Fruit fly (Drosophila melanogaster) whole organism, embryonic: ENCODE data around the gene AsnRS.
A peak's percentile ranks its signal among the peaks of the same experiment; 100 is the strongest.

Experiments used
- CG10565 ChIP-seq: fragments of 200-800 bp; sonication (Bioruptor generic); optimal IDR thresholded peaks from 3 replicates; lab custom pipeline; 2016; ENCODE audit warnings: missing biosample characterization, mild to moderate bottlenecking, missing genetic modification characterization
- CG10979 ChIP-seq: fragments of 200-800 bp; sonication (Bioruptor generic); optimal IDR thresholded peaks from 2 replicates; lab custom pipeline; 2018; ENCODE audit warnings: missing biosample characterization, mild to moderate bottlenecking, missing genetic modification characterization, moderate library complexity
- CG11504 ChIP-seq: fragments of 200-800 bp; sonication (Bioruptor generic); optimal IDR thresholded peaks from 3 replicates; lab custom pipeline; 2019; ENCODE audit warnings: missing biosample characterization, mild to moderate bottlenecking, missing genetic modification characterization, moderate library complexity
- CG1233 ChIP-seq: fragments of 200-800 bp; sonication (Bioruptor generic); optimal IDR thresholded peaks from 4 replicates; lab custom pipeline; 2018; ENCODE audit warnings: missing biosample characterization, mild to moderate bottlenecking, missing genetic modification characterization
- CG12942 ChIP-seq: fragments of 200-800 bp; sonication (Bioruptor generic); optimal IDR thresholded peaks from 3 replicates; lab custom pipeline; 2016; ENCODE audit warnings: missing biosample characterization, missing genetic modification characterization
- CG13424 ChIP-seq: fragments of 200-800 bp; sonication (Bioruptor generic); optimal IDR thresholded peaks from 2 replicates; lab custom pipeline; 2019; ENCODE audit warnings: missing biosample characterization, mild to moderate bottlenecking, missing genetic modification characterization, moderate library complexity
- CG14667 ChIP-seq: fragments of 200-800 bp; sonication (Bioruptor generic); IDR thresholded peaks from 2 replicates; pipeline ENCODE4 v1.3.6; 2022; ENCODE audit warnings: missing biosample characterization, missing genetic modification characterization
- CG14710 ChIP-seq: fragments of 200-800 bp; sonication (Bioruptor generic); optimal IDR thresholded peaks from 3 replicates; lab custom pipeline; 2019; ENCODE audit warnings: missing biosample characterization, mild to moderate bottlenecking, missing genetic modification characterization, moderate library complexity
- CG17186 ChIP-seq: fragments of 200-800 bp; sonication (Bioruptor generic); optimal IDR thresholded peaks from 3 replicates; lab custom pipeline; 2017; ENCODE audit warnings: missing biosample characterization, missing genetic modification reagents, missing genetic modification characterization
- CG2116 ChIP-seq: fragments of 200-800 bp; sonication (Bioruptor generic); optimal IDR thresholded peaks from 3 replicates; lab custom pipeline; 2018; ENCODE audit warnings: missing biosample characterization, mild to moderate bottlenecking, missing genetic modification characterization
- CG31388 ChIP-seq: fragments of 200-800 bp; sonication (Bioruptor generic); optimal IDR thresholded peaks from 2 replicates; lab custom pipeline; 2016; ENCODE audit warnings: missing biosample characterization, missing genetic modification characterization
- CG32532 ChIP-seq: fragments of 200-800 bp; sonication (Bioruptor generic); IDR thresholded peaks from 2 replicates; pipeline ENCODE4 v1.3.6; 2022; ENCODE audit warnings: missing biosample characterization, missing genetic modification characterization
- CG32767 ChIP-seq: fragments of 200-800 bp; sonication (Bioruptor generic); IDR thresholded peaks from 2 replicates; pipeline ENCODE4 v1.3.6; 2022; ENCODE audit warnings: missing biosample characterization, missing genetic modification characterization
- D ChIP-seq, 2 experiments: fragments of 200-800 bp in 1 of 2; fragments of >200 bp in 1 of 2; sonication (Bioruptor generic) in 1 of 2; optimal IDR thresholded peaks; 2 replicates in 1 of 2; 3 replicates in 1 of 2; lab custom pipeline; 2017; ENCODE audit warnings: mild to moderate bottlenecking in 1 of 2, missing biosample characterization in 1 of 2, missing genetic modification characterization in 1 of 2, missing genetic modification reagents in 1 of 2
- Dbx ChIP-seq: fragments of 200-800 bp; sonication (Bioruptor generic); IDR thresholded peaks from 3 replicates; pipeline ENCODE4 v1.3.6; 2022; ENCODE audit warnings: missing biosample characterization, missing genetic modification characterization
- Dll ChIP-seq: fragments of 200-800 bp; sonication (Bioruptor generic); IDR thresholded peaks from 4 replicates; pipeline ENCODE4 v1.3.6; 2022; ENCODE audit warnings: missing biosample characterization, missing genetic modification characterization; ENCODE audit not compliant: partially characterized antibody
- Hand ChIP-seq: fragments of 200-800 bp; sonication (Bioruptor generic); optimal IDR thresholded peaks from 2 replicates; lab custom pipeline; 2017; ENCODE audit warnings: mild to moderate bottlenecking, missing biosample characterization, missing genetic modification reagents, missing genetic modification characterization
- Kr ChIP-seq: fragments of 200-800 bp; sonication (Bioruptor generic); optimal IDR thresholded peaks from 2 replicates; lab custom pipeline; 2017; ENCODE audit warnings: missing biosample characterization, mild to moderate bottlenecking, missing genetic modification characterization
- Max ChIP-seq: fragments of 200-800 bp; sonication (Bioruptor generic); optimal IDR thresholded peaks from 2 replicates; lab custom pipeline; 2016; ENCODE audit warnings: missing biosample characterization, mild to moderate bottlenecking, missing genetic modification characterization
- NC2β ChIP-seq: fragments of 200-800 bp; sonication (Bioruptor generic); optimal IDR thresholded peaks from 2 replicates; lab custom pipeline; 2016; ENCODE audit warnings: missing biosample characterization, missing genetic modification characterization
- Rfx ChIP-seq: fragments of 200-800 bp; sonication (Bioruptor generic); IDR thresholded peaks from 2 replicates; pipeline ENCODE4 v1.3.6; 2022; ENCODE audit warnings: missing biosample characterization, missing genetic modification characterization
- Trl ChIP-seq, 3 experiments: fragments of >200 bp in 2 of 3; fragments of 200-800 bp in 1 of 3; sonication (Bioruptor generic) in 1 of 3; optimal IDR thresholded peaks; 2 replicates in 1 of 3; 3 replicates in 2 of 3; lab custom pipeline; 2016 to 2017; ENCODE audit warnings: missing biosample characterization in 1 of 3, missing genetic modification characterization in 1 of 3
- ara ChIP-seq: fragments of 200-800 bp; sonication (Bioruptor generic); IDR thresholded peaks from 2 replicates; pipeline ENCODE4 v1.3.6; 2022; ENCODE audit warnings: missing biosample characterization, missing genetic modification characterization
- ash1 ChIP-seq: fragments of 200-800 bp; sonication (Bioruptor generic); optimal IDR thresholded peaks from 2 replicates; lab custom pipeline; 2018; ENCODE audit warnings: missing biosample characterization, mild to moderate bottlenecking, missing genetic modification characterization
- ato ChIP-seq: fragments of 200-800 bp; sonication (Bioruptor generic); IDR thresholded peaks from 2 replicates; pipeline ENCODE4 v1.3.6; 2022; ENCODE audit warnings: missing biosample characterization, missing genetic modification characterization; ENCODE audit not compliant: partially characterized antibody
- bcd ChIP-seq: fragments of 200-800 bp; sonication (Bioruptor generic); optimal IDR thresholded peaks from 2 replicates; lab custom pipeline; 2017; ENCODE audit warnings: missing biosample characterization, mild to moderate bottlenecking, missing genetic modification characterization
- dm ChIP-seq: fragments of 200-800 bp; sonication (Bioruptor generic); optimal IDR thresholded peaks from 3 replicates; lab custom pipeline; 2016; ENCODE audit warnings: missing biosample characterization, missing genetic modification characterization
- esg ChIP-seq: fragments of 200-800 bp; sonication (Bioruptor generic); conservative IDR thresholded peaks from 2 replicates; pipeline ENCODE4 v1.3.6; 2022; ENCODE audit warnings: missing biosample characterization, missing genetic modification characterization
- fd102C ChIP-seq: fragments of 200-800 bp; sonication (Bioruptor generic); optimal IDR thresholded peaks from 2 replicates; lab custom pipeline; 2018; ENCODE audit warnings: missing biosample characterization, mild to moderate bottlenecking, missing genetic modification characterization, moderate library complexity
- grau ChIP-seq: fragments of 200-800 bp; optimal IDR thresholded peaks from 3 replicates; lab custom pipeline; 2019; ENCODE audit warnings: missing biosample characterization, mild to moderate bottlenecking, missing genetic modification characterization, moderate library complexity
- jumu ChIP-seq: fragments of 200-800 bp; sonication (Bioruptor generic); optimal IDR thresholded peaks from 3 replicates; lab custom pipeline; 2016; ENCODE audit warnings: missing biosample characterization, missing genetic modification characterization
- lab ChIP-seq: fragments of 200-800 bp; sonication (Bioruptor generic); optimal IDR thresholded peaks from 3 replicates; lab custom pipeline; 2017; ENCODE audit warnings: missing biosample characterization, missing genetic modification characterization, mild to moderate bottlenecking, moderate library complexity, missing genetic modification reagents
- lmd ChIP-seq: fragments of 200-800 bp; sonication (Bioruptor generic); IDR thresholded peaks from 2 replicates; pipeline ENCODE4 v1.3.6; 2022; ENCODE audit warnings: missing biosample characterization, missing genetic modification characterization
- maf-S ChIP-seq: fragments of 200-800 bp; sonication (Bioruptor generic); optimal IDR thresholded peaks from 2 replicates; lab custom pipeline; 2016; ENCODE audit warnings: missing biosample characterization, missing genetic modification characterization
- mirr ChIP-seq: fragments of 200-800 bp; sonication (Bioruptor generic); optimal IDR thresholded peaks from 3 replicates; lab custom pipeline; 2018; ENCODE audit warnings: missing biosample characterization, mild to moderate bottlenecking, missing genetic modification characterization
- org-1 ChIP-seq: fragments of 200-800 bp; sonication (Bioruptor generic); optimal IDR thresholded peaks from 2 replicates; lab custom pipeline; 2017; ENCODE audit warnings: missing biosample characterization, missing genetic modification characterization
- p53 ChIP-seq: fragments of 200-800 bp; sonication (Bioruptor generic); optimal IDR thresholded peaks from 2 replicates; lab custom pipeline; 2016; ENCODE audit warnings: missing biosample characterization, missing genetic modification characterization
- pros ChIP-seq: fragments of 200-800 bp; sonication (Bioruptor generic); optimal IDR thresholded peaks from 3 replicates; lab custom pipeline; 2019; ENCODE audit warnings: missing biosample characterization, mild to moderate bottlenecking, missing genetic modification characterization, moderate library complexity
- ranshi ChIP-seq: fragments of 200-800 bp; sonication (Bioruptor generic); IDR thresholded peaks from 2 replicates; pipeline ENCODE4 v1.3.6; 2022; ENCODE audit warnings: missing biosample characterization, missing genetic modification characterization
- sens ChIP-seq: fragments of 200-800 bp; sonication (Bioruptor generic); peaks from one replicate; lab custom pipeline; 2016; ENCODE audit warnings: missing biosample characterization, missing genetic modification characterization
- sim ChIP-seq: fragments of 200-800 bp; sonication (Bioruptor generic); IDR thresholded peaks from 2 replicates; pipeline ENCODE4 v1.3.6; 2022; ENCODE audit warnings: missing biosample characterization, missing genetic modification characterization
- sr ChIP-seq: fragments of 200-800 bp; sonication (Bioruptor generic); IDR thresholded peaks from 3 replicates; pipeline ENCODE4 v1.3.6; 2022; ENCODE audit warnings: missing biosample characterization, missing genetic modification characterization
- stc ChIP-seq: fragments of 200-800 bp; sonication (Bioruptor generic); IDR thresholded peaks from 2 replicates; pipeline ENCODE4 v1.3.6; 2022; ENCODE audit warnings: missing biosample characterization, missing genetic modification characterization
- tin ChIP-seq: fragments of 200-800 bp; sonication (Bioruptor generic); optimal IDR thresholded peaks from 3 replicates; lab custom pipeline; 2016; ENCODE audit warnings: missing biosample characterization, missing genetic modification characterization
- tx ChIP-seq: fragments of 200-800 bp; sonication (Bioruptor generic); optimal IDR thresholded peaks from 2 replicates; lab custom pipeline; 2016; ENCODE audit warnings: missing biosample characterization, missing genetic modification characterization
- vnd ChIP-seq: fragments of 200-800 bp; sonication (Bioruptor generic); IDR thresholded peaks from 3 replicates; pipeline ENCODE4 v1.3.6; 2022; ENCODE audit warnings: missing biosample characterization, missing genetic modification characterization; ENCODE audit not compliant: partially characterized antibody
- vvl ChIP-seq: fragments of 200-800 bp; sonication (Bioruptor generic); IDR thresholded peaks from 2 replicates; pipeline ENCODE4 v1.3.6; 2022; ENCODE audit warnings: missing biosample characterization, missing genetic modification characterization
- wdn ChIP-seq: fragments of 200-800 bp; sonication (Bioruptor generic); IDR thresholded peaks from 2 replicates; pipeline ENCODE4 v1.3.6; 2022; ENCODE audit warnings: missing biosample characterization, missing genetic modification characterization
- zfh2 ChIP-seq: fragments of 200-800 bp; sonication (Bioruptor generic); optimal IDR thresholded peaks from 2 replicates; lab custom pipeline; 2016; ENCODE audit warnings: missing biosample characterization, missing genetic modification characterization

The AsnRS gene

DNA sequence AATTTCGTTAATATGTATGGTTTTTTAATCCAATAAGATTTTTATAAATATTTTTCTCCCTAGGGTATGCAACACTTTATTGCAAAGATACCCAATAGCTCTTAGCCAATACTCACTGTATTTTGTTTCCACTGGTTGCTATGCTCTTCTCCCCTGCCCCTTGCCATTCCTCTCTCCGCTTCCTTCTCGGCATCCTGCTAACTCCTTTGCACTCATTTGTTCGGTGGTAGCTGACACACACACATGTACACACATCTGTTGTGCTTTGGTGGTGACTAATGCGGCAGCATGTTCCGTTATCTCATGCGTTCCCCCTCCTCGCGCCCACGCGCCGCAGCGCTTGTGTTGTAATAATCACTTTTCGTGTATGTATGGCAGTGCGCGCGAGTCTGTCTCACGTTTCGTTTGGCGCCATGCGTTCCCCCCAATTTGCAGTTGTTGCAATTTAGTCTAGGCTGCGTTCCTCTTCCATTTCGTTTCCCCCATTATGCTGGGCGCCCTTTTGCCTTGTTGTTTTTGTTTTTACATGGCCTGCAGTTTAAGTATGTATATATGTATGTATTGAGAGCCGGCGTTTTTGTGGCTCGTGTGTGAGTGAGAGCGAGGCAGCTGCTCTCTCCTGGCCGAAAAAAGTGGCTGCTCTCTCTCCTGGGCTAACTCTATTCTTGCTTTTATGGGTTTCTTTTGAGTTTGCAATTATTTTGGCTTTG is 3.2 kb upstream of the AsnRS start, which contains the start of gene Polr1D (continued):
- TF ChIP-seq tx (GFP tag; lab: Kevin White, UChicago) (no peak), maf-S (GFP tag; lab: Kevin White, UChicago) (no peak), lab (GFP tag; lab: Kevin White, UChicago) (peak; percentile 28), ash1 (GFP tag; lab: Kevin White, UChicago) (peak; percentile 66), Rfx (GFP tag; lab: Robert Waterston, UW) (peak; percentile 74), mirr (GFP tag; lab: Kevin White, UChicago) (peak; percentile 76), CG12942 (GFP tag; lab: Kevin White, UChicago) (no peak), sr (GFP tag; lab: Robert Waterston, UW) (peak; percentile 95), sim (GFP tag; lab: Robert Waterston, UW) (no peak), CG2116 (GFP tag; lab: Kevin White, UChicago) (no peak), ara (GFP tag; lab: Robert Waterston, UW) (peak; percentile 41; the same call in 1 of the 2 replicates), fd102C (GFP tag; lab: Kevin White, UChicago) (no peak), CG32767 (GFP tag; lab: Robert Waterston, UW) (peak; percentile 83), p53 (no peak), CG10979 (tag; lab: Kevin White, UChicago) (no peak), CG11504 (tag; lab: Kevin White, UChicago) (peak; percentile 43), jumu (no peak), Hand (GFP tag; lab: Kevin White, UChicago) (no peak), CG17186 (GFP tag; lab: Kevin White, UChicago) (no peak), Kr (peak; percentile 69), CG10565 (GFP tag; lab: Kevin White, UChicago) (no peak), bcd (no peak), Dbx (GFP tag; lab: Robert Waterston, UW) (no peak), esg (GFP tag; lab: Robert Waterston, UW) (no peak), vnd (GFP tag; lab: Robert Waterston, UW) (no peak), Dll (peak; percentile 45; the same call in 1 of the 4 replicates), pros (GFP tag; lab: Kevin White, UChicago) (peak; percentile 99), lmd (GFP tag; lab: Robert Waterston, UW) (no peak), ranshi (GFP tag; lab: Robert Waterston, UW) (no peak), wdn (GFP tag; lab: Robert Waterston, UW) (no peak; the same call in 1 of the 2 replicates), org-1 (GFP tag; lab: Kevin White, UChicago) (no peak), stc (GFP tag; lab: Robert Waterston, UW) (no peak), CG31388 (GFP tag; lab: Kevin White, UChicago) (no peak), vvl (GFP tag; lab: Robert Waterston, UW) (peak; percentile 57; the same call in 1 of the 2 replicates), NC2β (GFP tag; lab: Kevin White, UChicago) (no peak), Trl (optimal IDR thresholded peaks at IDR 0.05; lab: Kevin White, UChicago) (peak; percentile 76 to 85), Trl (GFP tag; optimal IDR thresholded peaks at IDR 0.05; lab: Kevin White, UChicago) (no peak), CG32532 (GFP tag; lab: Robert Waterston, UW) (no peak; the same call in 1 of the 2 replicates), tin (no peak), sens (GFP tag; lab: Kevin White, UChicago) (peak; percentile 84), CG14667 (no peak), CG13424 (no peak), dm (GFP tag; lab: Kevin White, UChicago) (peak; percentile 47), ato (GFP tag; lab: Robert Waterston, UW) (no peak), CG1233 (GFP tag; lab: Kevin White, UChicago) (no peak), zfh2 (GFP tag; lab: Kevin White, UChicago) (no peak), Max (GFP tag; lab: Kevin White, UChicago) (no peak), D (optimal IDR thresholded peaks at IDR 0.05; lab: Kevin White, UChicago) (peak; percentile 91), D (GFP tag; optimal IDR thresholded peaks at IDR 0.05; lab: Kevin White, UChicago) (no peak), CG14710 (tag; lab: Kevin White, UChicago) (no peak), grau (tag; lab: Kevin White, UChicago) (peak; percentile 99)
